Worm (Caenorhabditis elegans) whole organism, late embryonic: ENCODE measurements around the gene cls-3.

ENCODE experiments used
- C08G9.2 ChIP-seq: sonication (generic microtip); optimal IDR thresholded peaks from 2 replicates; lab custom pipeline; 2016; ENCODE audit warnings: mild to moderate bottlenecking, missing genetic modification characterization, moderate library complexity, missing compliant biosample characterization
- C38D4.7 ChIP-seq: fragments of 200-800 bp; sonication (Bioruptor generic); optimal IDR thresholded peaks from 2 replicates; lab custom pipeline; 2018; ENCODE audit warnings: mild to moderate bottlenecking, missing genetic modification characterization, moderate library complexity, missing compliant biosample characterization
- K02D7.2 ChIP-seq: sonication (generic microtip); optimal IDR thresholded peaks from 2 replicates; lab custom pipeline; 2017; ENCODE audit warnings: mild to moderate bottlenecking, missing genetic modification characterization, missing compliant biosample characterization
- T23F11.4 ChIP-seq: fragments of 200-800 bp; sonication (Bioruptor generic); optimal IDR thresholded peaks from 2 replicates; lab custom pipeline; 2018; ENCODE audit warnings: mild to moderate bottlenecking, missing genetic modification characterization, missing compliant biosample characterization
- Y22D7AL.16 ChIP-seq: sonication (generic microtip); optimal IDR thresholded peaks from 2 replicates; lab custom pipeline; 2016; ENCODE audit warnings: missing genetic modification characterization, missing compliant biosample characterization
- ceh-18 ChIP-seq: sonication (generic microtip); optimal IDR thresholded peaks from 2 replicates; lab custom pipeline; 2016; ENCODE audit warnings: missing genetic modification characterization, missing compliant biosample characterization
- ceh-2 ChIP-seq: sonication (generic microtip); optimal IDR thresholded peaks from 2 replicates; lab custom pipeline; 2016; ENCODE audit warnings: missing genotype, missing genetic modification characterization, missing compliant biosample characterization
- ceh-22 ChIP-seq: sonication (generic microtip); optimal IDR thresholded peaks from 2 replicates; lab custom pipeline; 2017; ENCODE audit warnings: missing biosample characterization, missing genetic modification characterization
- ceh-24 ChIP-seq: sonication (generic microtip); optimal IDR thresholded peaks from 2 replicates; lab custom pipeline; 2016; ENCODE audit warnings: mild to moderate bottlenecking, missing genetic modification characterization, missing compliant biosample characterization
- ceh-31 ChIP-seq: sonication (generic microtip); optimal IDR thresholded peaks from 2 replicates; lab custom pipeline; 2016; ENCODE audit warnings: missing genetic modification characterization, missing compliant biosample characterization
- ceh-34 ChIP-seq: sonication (generic microtip); optimal IDR thresholded peaks from 2 replicates; lab custom pipeline; 2016; ENCODE audit warnings: mild to moderate bottlenecking, missing genetic modification characterization, missing compliant biosample characterization
- ceh-48 ChIP-seq: sonication (generic microtip); optimal IDR thresholded peaks from 2 replicates; lab custom pipeline; 2016; ENCODE audit warnings: missing genetic modification characterization, inconsistent platforms, missing compliant biosample characterization
- ceh-6 ChIP-seq: fragments of 200-800 bp; sonication (Bioruptor generic); optimal IDR thresholded peaks from 2 replicates; lab custom pipeline; 2018; ENCODE audit warnings: mild to moderate bottlenecking, missing genetic modification characterization, missing compliant biosample characterization
- ceh-9 ChIP-seq: sonication (generic microtip); optimal IDR thresholded peaks from 2 replicates; lab custom pipeline; 2016; ENCODE audit warnings: mild to moderate bottlenecking, missing genetic modification characterization, inconsistent platforms, missing compliant biosample characterization
- che-1 ChIP-seq: sonication (generic microtip); optimal IDR thresholded peaks from 2 replicates; lab custom pipeline; 2016; ENCODE audit warnings: mild to moderate bottlenecking, missing genetic modification characterization, missing compliant biosample characterization
- elt-2 ChIP-seq: sonication (generic microtip); optimal IDR thresholded peaks from 2 replicates; lab custom pipeline; 2016; ENCODE audit warnings: missing genetic modification reagents, missing genetic modification characterization, missing compliant biosample characterization
- ets-4 ChIP-seq: sonication (generic microtip); optimal IDR thresholded peaks from 2 replicates; lab custom pipeline; 2016; ENCODE audit warnings: missing genetic modification characterization, missing compliant biosample characterization
- eyg-1 ChIP-seq: sonication (generic microtip); optimal IDR thresholded peaks from 2 replicates; lab custom pipeline; 2016; ENCODE audit warnings: missing genotype, missing genetic modification characterization, missing compliant biosample characterization
- fkh-6 ChIP-seq: sonication (generic microtip); optimal IDR thresholded peaks from 2 replicates; lab custom pipeline; 2016; ENCODE audit warnings: missing genetic modification characterization, missing compliant biosample characterization
- hlh-13 ChIP-seq: fragments of 200-800 bp; sonication (Bioruptor generic); optimal IDR thresholded peaks from 2 replicates; lab custom pipeline; 2018; ENCODE audit warnings: mild to moderate bottlenecking, missing genetic modification characterization, missing compliant biosample characterization
- hlh-15 ChIP-seq: sonication (generic microtip); optimal IDR thresholded peaks from 2 replicates; lab custom pipeline; 2016; ENCODE audit warnings: missing genetic modification characterization, missing compliant biosample characterization
- hlh-30 ChIP-seq: sonication (generic microtip); optimal IDR thresholded peaks from 2 replicates; lab custom pipeline; 2017; ENCODE audit warnings: antibody characterized with exemption, missing genetic modification characterization, missing compliant biosample characterization; ENCODE audit not compliant: insufficient read depth
- hlh-6 ChIP-seq: sonication (generic microtip); optimal IDR thresholded peaks from 2 replicates; lab custom pipeline; 2016; ENCODE audit warnings: missing genotype, missing genetic modification characterization, missing compliant biosample characterization
- hlh-8 ChIP-seq: sonication (generic microtip); optimal IDR thresholded peaks from 2 replicates; lab custom pipeline; 2016; ENCODE audit warnings: missing genotype, missing genetic modification characterization, missing compliant biosample characterization
- nfya-1 ChIP-seq: sonication (generic microtip); optimal IDR thresholded peaks from 2 replicates; lab custom pipeline; 2017; ENCODE audit warnings: missing genetic modification characterization, mild to moderate bottlenecking, missing compliant biosample characterization, antibody characterized with exemption, moderate library complexity
- nhr-232 ChIP-seq: sonication (generic microtip); optimal IDR thresholded peaks from 2 replicates; lab custom pipeline; 2016; ENCODE audit warnings: missing genetic modification characterization, missing compliant biosample characterization
- odd-2 ChIP-seq: sonication (generic microtip); optimal IDR thresholded peaks from 2 replicates; lab custom pipeline; 2017; ENCODE audit warnings: antibody characterized with exemption, mild to moderate bottlenecking, missing genetic modification characterization, missing compliant biosample characterization
- pag-3 ChIP-seq: sonication (generic microtip); optimal IDR thresholded peaks from 2 replicates; lab custom pipeline; 2016; ENCODE audit warnings: missing compliant biosample characterization, missing genetic modification characterization, borderline replicate concordance
- pha-2 ChIP-seq: sonication (generic microtip); optimal IDR thresholded peaks from 2 replicates; lab custom pipeline; 2017; ENCODE audit warnings: mild to moderate bottlenecking, missing genetic modification characterization, missing compliant biosample characterization
- pha-4 ChIP-seq: fragments of 150-350 bp; optimal IDR thresholded peaks from 2 replicates; lab custom pipeline; 2018; ENCODE audit warnings: missing biosample characterization, missing genetic modification reagents, missing genetic modification characterization
- pqm-1 ChIP-seq: sonication (generic microtip); optimal IDR thresholded peaks from 2 replicates; lab custom pipeline; 2016; ENCODE audit warnings: missing genetic modification characterization, missing compliant biosample characterization
- pros-1 ChIP-seq: fragments of 150-350 bp; optimal IDR thresholded peaks from 2 replicates; lab custom pipeline; 2014; ENCODE audit warnings: missing biosample characterization, missing genetic modification reagents, missing genetic modification characterization
- ref-2 ChIP-seq: sonication (generic microtip); optimal IDR thresholded peaks from 2 replicates; lab custom pipeline; 2016; ENCODE audit warnings: missing genetic modification characterization, missing compliant biosample characterization
- rnt-1 ChIP-seq: sonication (generic microtip); optimal IDR thresholded peaks from 2 replicates; lab custom pipeline; 2016; ENCODE audit warnings: missing genetic modification characterization, missing compliant biosample characterization
- sox-4 ChIP-seq: sonication (generic microtip); optimal IDR thresholded peaks from 2 replicates; lab custom pipeline; 2017; ENCODE audit warnings: mild to moderate bottlenecking, missing genetic modification characterization, inconsistent platforms, missing compliant biosample characterization
- tbx-2 ChIP-seq: sonication (generic microtip); optimal IDR thresholded peaks from 2 replicates; lab custom pipeline; 2016; ENCODE audit warnings: missing genetic modification characterization, missing compliant biosample characterization
- tbx-7 ChIP-seq: sonication (generic microtip); optimal IDR thresholded peaks from 2 replicates; lab custom pipeline; 2016; ENCODE audit warnings: missing genotype, missing genetic modification characterization, missing compliant biosample characterization
- unc-3 ChIP-seq, 2 experiments: fragments of 200-800 bp in 1 of 2; sonication (Bioruptor generic) in 1 of 2; sonication (generic microtip) in 1 of 2; conservative IDR thresholded peaks in 1 of 2; optimal IDR thresholded peaks in 1 of 2; 2 replicates each; pipeline versions ENCODE4 v1.3.6 to Lab custom; 2016 to 2022; ENCODE audit warnings: missing compliant biosample characterization in 2 of 2, missing genetic modification characterization in 2 of 2, missing genetic modification reagents in 1 of 2
- unc-42 ChIP-seq: sonication (generic microtip); optimal IDR thresholded peaks from 2 replicates; lab custom pipeline; 2016; ENCODE audit warnings: missing genotype, missing genetic modification characterization, missing compliant biosample characterization
- unc-55 ChIP-seq: sonication (generic microtip); optimal IDR thresholded peaks from 2 replicates; lab custom pipeline; 2017; ENCODE audit warnings: missing biosample characterization, missing genetic modification reagents, missing genetic modification characterization
- unc-86 ChIP-seq: sonication (generic microtip); optimal IDR thresholded peaks from 2 replicates; lab custom pipeline; 2016; ENCODE audit warnings: missing genetic modification characterization, missing compliant biosample characterization

The cls-3 gene

DNA sequence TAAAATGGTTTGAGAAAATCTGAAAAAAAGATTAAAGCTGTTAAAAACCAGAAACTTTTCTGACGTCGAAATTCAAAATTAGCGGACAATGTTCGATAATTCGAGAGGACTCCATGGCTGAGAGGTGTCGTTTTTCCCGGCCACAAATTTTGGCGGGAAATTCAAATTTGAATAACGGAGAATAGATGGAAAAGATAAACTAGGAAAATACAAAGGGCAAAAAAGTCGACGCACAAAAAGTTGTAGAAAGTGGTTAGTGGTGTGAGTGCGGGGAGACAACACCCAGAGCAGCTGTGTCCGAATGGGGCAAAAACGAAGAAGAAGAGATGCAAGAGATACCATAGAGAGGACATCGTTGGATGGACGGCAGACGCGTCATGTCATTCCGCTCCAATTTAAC lies at the start of gene cls-3:
cls-3 (minus strand) TSS at position 19 of the 400 bp plus-strand sequence.
- TF ChIP-seq fkh-6 (tag; lab: Kevin White, UChicago) (peak; percentile 19), unc-55 (no peak), rnt-1 (tag; lab: Kevin White, UChicago) (peak; percentile 27), ceh-22 (no peak), C08G9.2 (tag; lab: Kevin White, UChicago) (peak; percentile 58), che-1 (tag; lab: Kevin White, UChicago) (peak; percentile 9), unc-42 (tag; lab: Kevin White, UChicago) (peak; percentile 69), unc-86 (no peak), ceh-31 (tag; lab: Kevin White, UChicago) (peak; percentile 62), ceh-34 (tag; lab: Kevin White, UChicago) (peak; percentile 8), ref-2 (tag; lab: Kevin White, UChicago) (no peak), ceh-18 (tag; lab: Kevin White, UChicago) (no peak), ceh-24 (no peak), tbx-2 (tag; lab: Kevin White, UChicago) (peak; percentile 41), hlh-8 (tag; lab: Kevin White, UChicago) (peak; percentile 71)

DNA sequence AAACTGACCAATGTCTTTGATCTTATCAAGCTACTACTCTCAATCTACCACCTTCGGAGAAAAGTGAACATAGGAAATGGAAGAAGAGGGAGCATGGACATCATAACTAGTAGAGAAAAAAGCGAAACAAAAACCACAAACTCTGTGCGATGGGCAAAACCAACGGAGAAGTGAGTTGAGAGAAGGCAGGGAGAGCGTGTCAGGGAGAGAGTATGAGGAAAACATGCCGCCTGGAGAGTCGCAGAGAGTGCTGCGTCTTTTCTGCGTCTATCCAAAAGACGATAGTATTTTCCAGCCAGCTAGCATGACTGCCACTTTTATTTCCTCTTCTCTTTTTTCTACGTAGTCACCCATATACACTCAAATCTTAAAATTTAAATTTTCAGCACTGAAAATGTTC lies 49.1 kb upstream of the cls-3 start, which contains the start of gene saeg-2:
saeg-2 (plus strand) TSS at position 381 of the 400 bp plus-strand sequence.
- TF ChIP-seq ceh-24 (no peak), hlh-8 (tag; lab: Kevin White, UChicago) (no peak), pros-1 (tag; lab: Kevin White, UChicago) (no peak), pha-4 (tag; lab: Kevin White, UChicago) (no peak), pag-3 (tag; lab: Kevin White, UChicago) (no peak), unc-55 (no peak), unc-3 (GFP tag; conservative IDR thresholded peaks at IDR 0.05; lab: Robert Waterston, UW) (no peak), unc-3 (tag; optimal IDR thresholded peaks at IDR 0.05; lab: Kevin White, UChicago) (no peak), hlh-6 (tag; lab: Kevin White, UChicago) (no peak), elt-2 (tag; lab: Kevin White, UChicago) (peak; percentile 49), pha-2 (tag; lab: Kevin White, UChicago) (no peak), T23F11.4 (GFP tag; lab: Kevin White, UChicago) (no peak), tbx-7 (no peak), C08G9.2 (tag; lab: Kevin White, UChicago) (no peak), Y22D7AL.16 (tag; lab: Kevin White, UChicago) (no peak), nhr-232 (tag; lab: Kevin White, UChicago) (no peak), hlh-15 (tag; lab: Kevin White, UChicago) (no peak), unc-42 (tag; lab: Kevin White, UChicago) (peak; percentile 16), pqm-1 (no peak), ceh-22 (no peak), ceh-2 (tag; lab: Kevin White, UChicago) (no peak), ceh-9 (tag; lab: Kevin White, UChicago) (no peak), K02D7.2 (no peak), ref-2 (tag; lab: Kevin White, UChicago) (no peak), C38D4.7 (GFP tag; lab: Kevin White, UChicago) (no peak), nfya-1 (tag; lab: Kevin White, UChicago) (peak; percentile 46), tbx-2 (tag; lab: Kevin White, UChicago) (peak; percentile 56), sox-4 (no peak), hlh-13 (no peak), eyg-1 (no peak), ceh-6 (GFP tag; lab: Kevin White, UChicago) (no peak), ceh-34 (tag; lab: Kevin White, UChicago) (peak; percentile 2), ets-4 (tag; lab: Kevin White, UChicago) (no peak), ceh-18 (tag; lab: Kevin White, UChicago) (peak; percentile 46), rnt-1 (tag; lab: Kevin White, UChicago) (peak; percentile 72), odd-2 (no peak), hlh-30 (tag; lab: Kevin White, UChicago) (no peak), ceh-48 (tag; lab: Kevin White, UChicago) (no peak)
